Fruit fly (Drosophila melanogaster): ENCODE measurements around the gene Pdk1.

- no peak for TF ChIP-seq Pif1A (GFP tag; optimal IDR thresholded peaks at IDR 0.05)
- no peak for TF ChIP-seq CG8159 (tag; optimal IDR thresholded peaks at IDR 0.05)
- no peak for TF ChIP-seq CG32121 (GFP tag; IDR thresholded peaks at IDR 0.05)
Measured at dm6 chr3L:159406-160084, 30.3 kb downstream of the Pdk1 start.

All from whole organism, pupa.